Fruit fly (Drosophila melanogaster) whole organism, embryonic: ENCODE measurements around the gene Sik2.

Source experiments
- Adf1 ChIP-seq: fragments of 200-800 bp; sonication (Bioruptor generic); IDR thresholded peaks from 2 replicates; pipeline ENCODE4 v1.3.6; 2022; ENCODE audit warnings: missing biosample characterization, missing genetic modification characterization
- B-H1 ChIP-seq: fragments of 200-800 bp; sonication (Bioruptor generic); IDR thresholded peaks from 3 replicates; pipeline ENCODE4 v1.3.6; 2022; ENCODE audit warnings: missing biosample characterization, missing genetic modification characterization
- BEAF-32 ChIP-seq: fragments of 200-800 bp; sonication (Bioruptor generic); optimal IDR thresholded peaks from 3 replicates; lab custom pipeline; 2017; ENCODE audit warnings: missing biosample characterization, missing genetic modification characterization, mild to moderate bottlenecking, moderate library complexity, missing genetic modification reagents
- CG10267 ChIP-seq: fragments of 200-800 bp; sonication (Bioruptor generic); optimal IDR thresholded peaks from 2 replicates; lab custom pipeline; 2018; ENCODE audit warnings: missing biosample characterization, mild to moderate bottlenecking, missing genetic modification characterization, moderate library complexity
- CG10959 ChIP-seq: fragments of 200-800 bp; sonication (Bioruptor generic); IDR thresholded peaks from 2 replicates; pipeline ENCODE4 v1.3.6; 2022; ENCODE audit warnings: missing biosample characterization, missing genetic modification characterization
- CG12155 ChIP-seq: fragments of 200-800 bp; sonication (Bioruptor generic); optimal IDR thresholded peaks from 3 replicates; lab custom pipeline; 2016; ENCODE audit warnings: missing biosample characterization, missing genetic modification characterization
- CG12219 ChIP-seq: fragments of 200-800 bp; sonication (Bioruptor generic); optimal IDR thresholded peaks from 3 replicates; lab custom pipeline; 2018; ENCODE audit warnings: missing biosample characterization, mild to moderate bottlenecking, missing genetic modification characterization
- CG1233 ChIP-seq: fragments of 200-800 bp; sonication (Bioruptor generic); optimal IDR thresholded peaks from 4 replicates; lab custom pipeline; 2018; ENCODE audit warnings: missing biosample characterization, mild to moderate bottlenecking, missing genetic modification characterization
- CG13287 ChIP-seq: fragments of 200-800 bp; sonication (Bioruptor generic); IDR thresholded peaks from 2 replicates; pipeline ENCODE4 v1.3.6; 2022; ENCODE audit warnings: missing biosample characterization, missing genetic modification characterization; ENCODE audit not compliant: partially characterized antibody
- CG14014 ChIP-seq: fragments of 200-800 bp; sonication (Bioruptor generic); IDR thresholded peaks from 2 replicates; pipeline ENCODE4 v1.3.6; 2022; ENCODE audit warnings: missing biosample characterization, missing genetic modification characterization
- CG14710 ChIP-seq: fragments of 200-800 bp; sonication (Bioruptor generic); optimal IDR thresholded peaks from 3 replicates; lab custom pipeline; 2019; ENCODE audit warnings: missing biosample characterization, mild to moderate bottlenecking, missing genetic modification characterization, moderate library complexity
- CG16779 ChIP-seq: fragments of 200-800 bp; sonication (Bioruptor generic); IDR thresholded peaks from 2 replicates; pipeline ENCODE4 v1.3.6; 2022; ENCODE audit warnings: missing biosample characterization, missing genetic modification characterization
- CG17612 ChIP-seq: fragments of 200-800 bp; sonication (Bioruptor generic); IDR thresholded peaks from 2 replicates; pipeline ENCODE4 v1.3.6; 2022; ENCODE audit warnings: missing biosample characterization, missing genetic modification characterization
- CG31224 ChIP-seq: fragments of 200-800 bp; sonication (Bioruptor generic); IDR thresholded peaks from 2 replicates; pipeline ENCODE4 v1.3.6; 2022; ENCODE audit warnings: missing biosample characterization, missing genetic modification characterization
- CG31441 ChIP-seq: fragments of 200-800 bp; sonication (Bioruptor generic); IDR thresholded peaks from 2 replicates; pipeline ENCODE4 v1.3.6; 2022; ENCODE audit warnings: missing biosample characterization, missing genetic modification characterization
- CG4360 ChIP-seq: fragments of 200-800 bp; sonication (Bioruptor generic); IDR thresholded peaks from 2 replicates; pipeline ENCODE4 v1.3.6; 2022; ENCODE audit warnings: missing biosample characterization, missing genetic modification characterization
- CG43689 ChIP-seq: fragments of 200-800 bp; sonication (Bioruptor generic); IDR thresholded peaks from 2 replicates; pipeline ENCODE4 v1.3.6; 2022; ENCODE audit warnings: missing biosample characterization, missing genetic modification characterization
- CG4730 ChIP-seq: fragments of 200-800 bp; sonication (Bioruptor generic); IDR thresholded peaks from 2 replicates; pipeline ENCODE4 v1.3.6; 2022; ENCODE audit warnings: missing biosample characterization, missing genetic modification characterization
- CG6791 ChIP-seq: fragments of 200-800 bp; sonication (Bioruptor generic); IDR thresholded peaks from 3 replicates; pipeline ENCODE4 v1.3.6; 2022; ENCODE audit warnings: missing biosample characterization, missing genetic modification characterization; ENCODE audit not compliant: partially characterized antibody
- CG7271 ChIP-seq: fragments of 200-800 bp; sonication (Bioruptor generic); optimal IDR thresholded peaks from 2 replicates; lab custom pipeline; 2018; ENCODE audit warnings: missing biosample characterization, mild to moderate bottlenecking, missing genetic modification characterization, moderate library complexity
- CG7357 ChIP-seq: fragments of 200-800 bp; sonication (Bioruptor generic); IDR thresholded peaks from 3 replicates; pipeline ENCODE4 v1.3.6; 2022; ENCODE audit warnings: missing biosample characterization, missing genetic modification characterization
- CG7963 ChIP-seq: fragments of 200-800 bp; sonication (Bioruptor generic); IDR thresholded peaks from 3 replicates; pipeline ENCODE4 v1.3.6; 2022; ENCODE audit warnings: missing biosample characterization, missing genetic modification characterization; ENCODE audit not compliant: partially characterized antibody
- CG8290 ChIP-seq, 3 experiments: fragments of 200-800 bp; sonication (Bioruptor generic); optimal IDR thresholded peaks; 2 replicates each; lab custom pipeline; 2016 to 2019; ENCODE audit warnings: missing biosample characterization in 3 of 3, missing genetic modification characterization in 3 of 3, mild to moderate bottlenecking in 2 of 3, moderate library complexity in 1 of 3
- Dip2 ChIP-seq: fragments of 200-800 bp; sonication (Bioruptor generic); IDR thresholded peaks from 2 replicates; pipeline ENCODE4 v1.3.6; 2022; ENCODE audit warnings: missing biosample characterization, missing genetic modification characterization
- Fer3 ChIP-seq: fragments of 200-800 bp; sonication (Bioruptor generic); optimal IDR thresholded peaks from 2 replicates; lab custom pipeline; 2018; ENCODE audit warnings: missing biosample characterization, mild to moderate bottlenecking, missing genetic modification characterization, moderate library complexity
- Gug ChIP-seq: fragments of 200-800 bp; sonication (Bioruptor generic); IDR thresholded peaks from 4 replicates; pipeline ENCODE4 v1.3.6; 2022; ENCODE audit warnings: missing biosample characterization, missing genetic modification characterization
- Hand ChIP-seq: fragments of 200-800 bp; sonication (Bioruptor generic); optimal IDR thresholded peaks from 2 replicates; lab custom pipeline; 2017; ENCODE audit warnings: mild to moderate bottlenecking, missing biosample characterization, missing genetic modification reagents, missing genetic modification characterization
- HmgD ChIP-seq: fragments of 200-800 bp; sonication (Bioruptor generic); optimal IDR thresholded peaks from 3 replicates; lab custom pipeline; 2016; ENCODE audit warnings: missing biosample characterization, missing genetic modification characterization
- Hr78 ChIP-seq, 2 experiments: fragments of 200-800 bp in 1 of 2; fragments of >200 bp in 1 of 2; sonication (Bioruptor generic) in 1 of 2; optimal IDR thresholded peaks; 2 replicates each; lab custom pipeline; 2017 to 2019; ENCODE audit warnings: missing biosample characterization in 2 of 2, missing genetic modification characterization in 2 of 2, mild to moderate bottlenecking in 1 of 2, moderate library complexity in 1 of 2
- Med ChIP-seq: fragments of 200-800 bp; sonication (Bioruptor generic); peaks from one replicate; lab custom pipeline; 2016; ENCODE audit warnings: missing biosample characterization, missing genetic modification characterization, mild to moderate bottlenecking, inconsistent platforms, moderate library complexity
- Optix ChIP-seq: fragments of 200-800 bp; sonication (Bioruptor generic); IDR thresholded peaks from 3 replicates; pipeline ENCODE4 v1.3.6; 2022; ENCODE audit warnings: missing biosample characterization, missing genetic modification characterization
- Ptx1 ChIP-seq: fragments of 200-800 bp; sonication (Bioruptor generic); IDR thresholded peaks from 2 replicates; pipeline ENCODE4 v1.3.6; 2022; ENCODE audit warnings: missing biosample characterization, missing genetic modification characterization
- Tbp ChIP-seq: fragments of >200 bp; optimal IDR thresholded peaks from 2 replicates; lab custom pipeline; 2018; ENCODE audit warnings: missing biosample characterization, missing genetic modification characterization
- Trl ChIP-seq, 3 experiments: fragments of >200 bp in 2 of 3; fragments of 200-800 bp in 1 of 3; sonication (Bioruptor generic) in 1 of 3; optimal IDR thresholded peaks; 2 replicates in 1 of 3; 3 replicates in 2 of 3; lab custom pipeline; 2016 to 2017; ENCODE audit warnings: missing biosample characterization in 1 of 3, missing genetic modification characterization in 1 of 3
- ab ChIP-seq: fragments of 200-800 bp; sonication (Bioruptor generic); optimal IDR thresholded peaks from 2 replicates; lab custom pipeline; 2016; ENCODE audit warnings: missing biosample characterization, missing genetic modification characterization
- amos ChIP-seq: fragments of 200-800 bp; sonication (Bioruptor generic); IDR thresholded peaks from 2 replicates; pipeline ENCODE4 v1.3.6; 2022; ENCODE audit warnings: missing biosample characterization, missing genetic modification characterization; ENCODE audit not compliant: partially characterized antibody
- crc ChIP-seq: fragments of 200-800 bp; sonication (Bioruptor generic); optimal IDR thresholded peaks from 2 replicates; lab custom pipeline; 2016; ENCODE audit warnings: missing biosample characterization, missing genetic modification characterization
- croc ChIP-seq: fragments of 200-800 bp; sonication (Bioruptor generic); conservative IDR thresholded peaks from 3 replicates; pipeline ENCODE4 v1.3.6; 2022; ENCODE audit warnings: missing biosample characterization, missing genetic modification characterization
- crol ChIP-seq: fragments of 200-800 bp; sonication (Bioruptor generic); IDR thresholded peaks from 2 replicates; pipeline ENCODE4 v1.3.6; 2022; ENCODE audit warnings: missing biosample characterization, missing genetic modification characterization
- dmrt99B ChIP-seq: fragments of 200-800 bp; sonication (Bioruptor generic); optimal IDR thresholded peaks from 2 replicates; lab custom pipeline; 2018; ENCODE audit warnings: missing biosample characterization, mild to moderate bottlenecking, missing genetic modification characterization, moderate library complexity
- emc ChIP-seq: fragments of 200-800 bp; sonication (Bioruptor generic); optimal IDR thresholded peaks from 2 replicates; lab custom pipeline; 2016; ENCODE audit warnings: missing biosample characterization, missing genetic modification characterization
- exex ChIP-seq: fragments of 200-800 bp; sonication (Bioruptor generic); optimal IDR thresholded peaks from 4 replicates; lab custom pipeline; 2018; ENCODE audit warnings: missing biosample characterization, mild to moderate bottlenecking, missing genetic modification characterization, moderate library complexity
- ftz-f1 ChIP-seq: fragments of 200-800 bp; sonication (Bioruptor generic); optimal IDR thresholded peaks from 2 replicates; lab custom pipeline; 2016; ENCODE audit warnings: missing biosample characterization, missing genetic modification characterization
- hb ChIP-seq: fragments of 200-800 bp; sonication (Bioruptor generic); IDR thresholded peaks from 3 replicates; pipeline ENCODE4 v1.3.6; 2022; ENCODE audit warnings: missing biosample characterization, missing genetic modification characterization; ENCODE audit not compliant: partially characterized antibody
- hth ChIP-seq: fragments of >200 bp; optimal IDR thresholded peaks from 2 replicates; lab custom pipeline; 2017; ENCODE audit warnings: inconsistent platforms
- oc ChIP-seq: fragments of 200-800 bp; sonication (Bioruptor generic); optimal IDR thresholded peaks from 2 replicates; lab custom pipeline; 2018; ENCODE audit warnings: missing biosample characterization, mild to moderate bottlenecking, missing genetic modification characterization, moderate library complexity
- org-1 ChIP-seq: fragments of 200-800 bp; sonication (Bioruptor generic); optimal IDR thresholded peaks from 2 replicates; lab custom pipeline; 2017; ENCODE audit warnings: missing biosample characterization, missing genetic modification characterization
- otp ChIP-seq: fragments of 200-800 bp; sonication (Bioruptor generic); IDR thresholded peaks from 3 replicates; pipeline ENCODE4, ENCODE4 v1.3.6; 2022; ENCODE audit warnings: missing biosample characterization, missing genetic modification characterization
- pzg ChIP-seq: fragments of 200-800 bp; sonication (Bioruptor generic); optimal IDR thresholded peaks from 3 replicates; lab custom pipeline; 2018; ENCODE audit warnings: missing biosample characterization, mild to moderate bottlenecking, missing genetic modification characterization, moderate library complexity
- tx ChIP-seq: fragments of 200-800 bp; sonication (Bioruptor generic); optimal IDR thresholded peaks from 2 replicates; lab custom pipeline; 2016; ENCODE audit warnings: missing biosample characterization, missing genetic modification characterization
- wor ChIP-seq: fragments of 200-800 bp; sonication (Bioruptor generic); IDR thresholded peaks from 2 replicates; pipeline ENCODE4 v1.3.6; 2022; ENCODE audit warnings: missing biosample characterization, missing genetic modification characterization

The Sik2 gene

dm6 chrX:2061119-2061518 lies 596 bp downstream of the Sik2 start (continued):
- TF ChIP-seq CG14014 (no peak), hb (GFP tag; lab: Robert Waterston, UW) (no peak), CG4730 (no peak), crol (GFP tag; lab: Robert Waterston, UW) (no peak), CG14710 (peak; percentile 55), Hr78 (GFP tag; optimal IDR thresholded peaks at IDR 0.05; lab: Kevin White, UChicago) (peak in 1 of 2 experiments; percentile 18), Ptx1 (GFP tag; lab: Robert Waterston, UW) (no peak; the same call in 1 of the 2 replicates), CG6791 (no peak), CG7271 (tag; lab: Kevin White, UChicago) (peak; percentile 0), crc (GFP tag; lab: Kevin White, UChicago) (no peak), Tbp (GFP tag; lab: Kevin White, UChicago) (no peak), oc (tag; lab: Kevin White, UChicago) (no peak), exex (tag; lab: Kevin White, UChicago) (no peak), ab (GFP tag; lab: Kevin White, UChicago) (no peak), ftz-f1 (no peak), amos (GFP tag; lab: Robert Waterston, UW) (no peak), CG8290 (GFP tag; optimal IDR thresholded peaks at IDR 0.05; lab: Kevin White, UChicago) (no peak), CG8290 (tag; optimal IDR thresholded peaks at IDR 0.05; lab: Kevin White, UChicago) (peak; percentile 21 to 53), Gug (GFP tag; lab: Robert Waterston, UW) (no peak), B-H1 (GFP tag; lab: Robert Waterston, UW) (no peak), CG17612 (GFP tag; lab: Robert Waterston, UW) (no peak), BEAF-32 (GFP tag; lab: Kevin White, UChicago) (no peak), croc (0 out of 3 replicates have a peak, but pooled peaks have one; percentile 12), wor (no peak), otp (no peak; the same call in 2 of the 3 replicates), CG31441 (GFP tag; lab: Robert Waterston, UW) (peak; percentile 55), tx (GFP tag; lab: Kevin White, UChicago) (no peak), CG13287 (GFP tag; lab: Robert Waterston, UW) (no peak), CG12155 (GFP tag; lab: Kevin White, UChicago) (no peak), Optix (GFP tag; lab: Robert Waterston, UW) (no peak), CG16779 (GFP tag; lab: Robert Waterston, UW) (no peak), Hand (GFP tag; lab: Kevin White, UChicago) (no peak), Fer3 (tag; lab: Kevin White, UChicago) (peak; percentile 32), hth (lab: Kevin White, UChicago) (no peak), emc (GFP tag; lab: Kevin White, UChicago) (no peak), dmrt99B (tag; lab: Kevin White, UChicago) (peak; percentile 62), pzg (GFP tag; lab: Kevin White, UChicago) (peak; percentile 14), Trl (optimal IDR thresholded peaks at IDR 0.05; lab: Kevin White, UChicago) (no peak), Trl (GFP tag; optimal IDR thresholded peaks at IDR 0.05; lab: Kevin White, UChicago) (peak; percentile 17), Med (peak; percentile 78), CG7963 (GFP tag; lab: Robert Waterston, UW) (no peak), CG10959 (no peak), Adf1 (GFP tag; lab: Robert Waterston, UW) (no peak), CG7357 (no peak), CG4360 (GFP tag; lab: Robert Waterston, UW) (no peak), CG43689 (GFP tag; lab: Robert Waterston, UW) (no peak), CG10267 (tag; lab: Kevin White, UChicago) (peak; percentile 40), CG1233 (GFP tag; lab: Kevin White, UChicago) (peak; percentile 66), HmgD (GFP tag; lab: Kevin White, UChicago) (no peak), Dip2 (GFP tag; lab: Robert Waterston, UW) (no peak), CG31224 (GFP tag; lab: Robert Waterston, UW) (no peak), org-1 (GFP tag; lab: Kevin White, UChicago) (no peak), CG12219 (peak; percentile 49)
